Worm (Caenorhabditis elegans): Measurements from ENCODE around the gene F09E5.16.

ce11 chrII:5326891-5327290 is 38.7 kb downstream of the F09E5.16 start:
- TF ChIP-seq him-1 (tag; optimal IDR thresholded peaks at IDR 0.05) (no peak), dao-5 (tag; optimal IDR thresholded peaks at IDR 0.05) (no peak), W03F9.2 (tag; optimal IDR thresholded peaks at IDR 0.05) (no peak)

Measured in whole organism, L4/young adult.